Worm (Caenorhabditis elegans) whole organism, late embryonic: ENCODE data around the gene T08B1.1.

ENCODE experiments used
- T23F11.4 ChIP-seq: fragments of 200-800 bp; sonication (Bioruptor generic); optimal IDR thresholded peaks from 2 replicates; lab custom pipeline; 2018; ENCODE audit warnings: mild to moderate bottlenecking, missing genetic modification characterization, missing compliant biosample characterization
- ahr-1 ChIP-seq: sonication (generic microtip); optimal IDR thresholded peaks from 2 replicates; lab custom pipeline; 2016; ENCODE audit warnings: missing genetic modification characterization, missing compliant biosample characterization
- ceh-30 ChIP-seq: fragments of 150-350 bp; optimal IDR thresholded peaks from 2 replicates; lab custom pipeline; 2014; ENCODE audit warnings: missing biosample characterization, missing genetic modification characterization
- ceh-31 ChIP-seq: sonication (generic microtip); optimal IDR thresholded peaks from 2 replicates; lab custom pipeline; 2016; ENCODE audit warnings: missing genetic modification characterization, missing compliant biosample characterization
- pag-3 ChIP-seq: sonication (generic microtip); optimal IDR thresholded peaks from 2 replicates; lab custom pipeline; 2016; ENCODE audit warnings: missing compliant biosample characterization, missing genetic modification characterization, borderline replicate concordance
- pha-4 ChIP-seq: fragments of 150-350 bp; optimal IDR thresholded peaks from 2 replicates; lab custom pipeline; 2018; ENCODE audit warnings: missing biosample characterization, missing genetic modification reagents, missing genetic modification characterization
- rnt-1 ChIP-seq: sonication (generic microtip); optimal IDR thresholded peaks from 2 replicates; lab custom pipeline; 2016; ENCODE audit warnings: missing genetic modification characterization, missing compliant biosample characterization
- sdc-2 ChIP-seq: sonication (generic microtip); optimal IDR thresholded peaks from 2 replicates; lab custom pipeline; 2016; ENCODE audit warnings: missing genotype, missing genetic modification characterization, missing compliant biosample characterization
- sox-4 ChIP-seq: sonication (generic microtip); optimal IDR thresholded peaks from 2 replicates; lab custom pipeline; 2017; ENCODE audit warnings: mild to moderate bottlenecking, missing genetic modification characterization, inconsistent platforms, missing compliant biosample characterization
- tbx-2 ChIP-seq: sonication (generic microtip); optimal IDR thresholded peaks from 2 replicates; lab custom pipeline; 2016; ENCODE audit warnings: missing genetic modification characterization, missing compliant biosample characterization

ce11 chrV:1991381-1991780 lies 4.5 kb upstream of the T08B1.1 start:
- no peak for TF ChIP-seq ceh-31 (tag; lab: Kevin White, UChicago)
- no peak for TF ChIP-seq pha-4 (tag; lab: Kevin White, UChicago)
- TF ChIP-seq tbx-2 (tag; lab: Kevin White, UChicago) = no peak
- TF ChIP-seq ceh-30 (tag; lab: Kevin White, UChicago) = no peak
- TF ChIP-seq sox-4 (tag; lab: Kevin White, UChicago) = no peak
- TF ChIP-seq T23F11.4 (GFP tag; lab: Kevin White, UChicago) = no peak
- no peak for TF ChIP-seq rnt-1 (tag; lab: Kevin White, UChicago)
- TF ChIP-seq sdc-2 (tag; lab: Kevin White, UChicago) = no peak
- no peak for TF ChIP-seq pag-3
- TF ChIP-seq ahr-1 (tag; lab: Kevin White, UChicago) = no peak
